Worm (Caenorhabditis elegans) whole organism, mixed stage, embryonic: ENCODE data around the gene hsp-12.3.

Source experiments
- M03D4.4 ChIP-seq: sonication (generic microtip); optimal IDR thresholded peaks from 2 replicates; lab custom pipeline; 2017; ENCODE audit warnings: mild to moderate bottlenecking, missing genetic modification characterization, missing compliant biosample characterization
- bed-3 ChIP-seq: fragments of 200-800 bp; sonication (Bioruptor generic); optimal IDR thresholded peaks from 3 replicates; lab custom pipeline; 2018; ENCODE audit warnings: mild to moderate bottlenecking, missing genetic modification characterization, moderate library complexity, missing compliant biosample characterization
- blmp-1 ChIP-seq: fragments of 150-350 bp; optimal IDR thresholded peaks from 2 replicates; lab custom pipeline; 2014; ENCODE audit warnings: missing biosample characterization, missing genetic modification characterization
- ceh-39 ChIP-seq: fragments of 150-350 bp; optimal IDR thresholded peaks from 2 replicates; lab custom pipeline; 2014; ENCODE audit warnings: missing biosample characterization, missing genetic modification characterization
- ceh-43 ChIP-seq: fragments of 200-800 bp; sonication (Bioruptor generic); optimal IDR thresholded peaks from 2 replicates; lab custom pipeline; 2018; ENCODE audit warnings: mild to moderate bottlenecking, missing genetic modification characterization, moderate library complexity, missing compliant biosample characterization
- ces-1 ChIP-seq: fragments of 150-350 bp; optimal IDR thresholded peaks from 2 replicates; lab custom pipeline; 2014; ENCODE audit warnings: missing biosample characterization, missing genetic modification reagents, missing genetic modification characterization
- cnd-1 ChIP-seq: fragments of 200-800 bp; sonication (Bioruptor generic); optimal IDR thresholded peaks from 2 replicates; lab custom pipeline; 2018; ENCODE audit warnings: mild to moderate bottlenecking, missing genetic modification characterization, missing compliant biosample characterization
- drap-1 ChIP-seq: fragments of 200-800 bp; sonication (Bioruptor generic); optimal IDR thresholded peaks from 3 replicates; lab custom pipeline; 2018; ENCODE audit warnings: mild to moderate bottlenecking, missing genetic modification characterization, missing compliant biosample characterization
- elt-1 ChIP-seq: sonication (generic microtip); optimal IDR thresholded peaks from 2 replicates; lab custom pipeline; 2017; ENCODE audit warnings: missing genetic modification characterization, mild to moderate bottlenecking, missing compliant biosample characterization, antibody characterized with exemption, moderate library complexity, borderline replicate concordance; ENCODE audit not compliant: insufficient read depth
- flh-1 ChIP-seq: fragments of 200-800 bp; sonication (Bioruptor generic); optimal IDR thresholded peaks from 2 replicates; lab custom pipeline; 2018; ENCODE audit warnings: mild to moderate bottlenecking, missing genetic modification characterization, moderate library complexity, missing compliant biosample characterization
- ham-2 ChIP-seq: fragments of 200-800 bp; sonication (Bioruptor generic); optimal IDR thresholded peaks from 2 replicates; lab custom pipeline; 2018; ENCODE audit warnings: mild to moderate bottlenecking, missing genetic modification characterization, missing compliant biosample characterization
- hlh-1 ChIP-seq: fragments of 150-350 bp; optimal IDR thresholded peaks from 2 replicates; lab custom pipeline; 2014; ENCODE audit warnings: missing biosample characterization, missing genetic modification reagents, missing genetic modification characterization
- lin-13 ChIP-seq: fragments of 150-350 bp; optimal IDR thresholded peaks from 2 replicates; lab custom pipeline; 2014; ENCODE audit warnings: missing biosample characterization, missing genetic modification characterization
- lin-32 ChIP-seq: fragments of 200-800 bp; sonication (Bioruptor generic); optimal IDR thresholded peaks from 2 replicates; lab custom pipeline; 2018; ENCODE audit warnings: mild to moderate bottlenecking, missing genetic modification characterization, missing compliant biosample characterization
- lsy-2 ChIP-seq: fragments of 150-350 bp; optimal IDR thresholded peaks from 2 replicates; lab custom pipeline; 2014; ENCODE audit warnings: missing biosample characterization, missing genetic modification characterization
- mep-1 ChIP-seq: fragments of 150-350 bp; optimal IDR thresholded peaks from 2 replicates; lab custom pipeline; 2017; ENCODE audit warnings: missing biosample characterization, missing genetic modification reagents, missing genetic modification characterization, inconsistent platforms
- mls-2 ChIP-seq: sonication (generic microtip); optimal IDR thresholded peaks from 2 replicates; lab custom pipeline; 2016; ENCODE audit warnings: mild to moderate bottlenecking, missing genetic modification characterization, moderate library complexity, missing compliant biosample characterization
- nhr-12 ChIP-seq: fragments of 150-350 bp; optimal IDR thresholded peaks from 2 replicates; lab custom pipeline; 2014; ENCODE audit warnings: missing biosample characterization, missing genetic modification characterization
- nhr-2 ChIP-seq: fragments of 150-350 bp; optimal IDR thresholded peaks from 2 replicates; lab custom pipeline; 2014; ENCODE audit warnings: missing biosample characterization, missing genetic modification characterization
- nhr-237 ChIP-seq: fragments of 150-350 bp; optimal IDR thresholded peaks from 2 replicates; lab custom pipeline; 2014; ENCODE audit warnings: missing biosample characterization, missing genetic modification characterization
- nhr-28 ChIP-seq: fragments of 150-350 bp; optimal IDR thresholded peaks from 2 replicates; lab custom pipeline; 2014; ENCODE audit warnings: missing biosample characterization, missing genetic modification characterization
- nhr-76 ChIP-seq: sonication (generic microtip); optimal IDR thresholded peaks from 2 replicates; lab custom pipeline; 2017; ENCODE audit warnings: missing biosample characterization, missing genetic modification characterization
- pha-4 ChIP-seq: fragments of 150-350 bp; optimal IDR thresholded peaks from 2 replicates; lab custom pipeline; 2018; ENCODE audit warnings: missing biosample characterization, missing genetic modification reagents, missing genetic modification characterization
- sem-2 ChIP-seq: fragments of 200-800 bp; sonication (Bioruptor generic); optimal IDR thresholded peaks from 2 replicates; lab custom pipeline; 2018; ENCODE audit warnings: mild to moderate bottlenecking, missing genetic modification characterization, missing compliant biosample characterization
- snpc-4 ChIP-seq: fragments of 150-350 bp; optimal IDR thresholded peaks from 2 replicates; lab custom pipeline; 2014; ENCODE audit warnings: missing biosample characterization, missing genetic modification characterization
- sptf-1 ChIP-seq: sonication (generic microtip); optimal IDR thresholded peaks from 2 replicates; lab custom pipeline; 2017; ENCODE audit warnings: mild to moderate bottlenecking, missing genetic modification characterization, moderate library complexity, missing compliant biosample characterization
- unc-120 ChIP-seq: sonication (generic microtip); optimal IDR thresholded peaks from 2 replicates; lab custom pipeline; 2017; ENCODE audit warnings: missing genetic modification characterization, missing compliant biosample characterization; ENCODE audit not compliant: poor library complexity, severe bottlenecking
- unc-39 ChIP-seq: fragments of 150-350 bp; optimal IDR thresholded peaks from 2 replicates; lab custom pipeline; 2014; ENCODE audit warnings: missing biosample characterization, missing genetic modification characterization
- unc-62 ChIP-seq: fragments of 150-350 bp; optimal IDR thresholded peaks from 2 replicates; lab custom pipeline; 2014; ENCODE audit warnings: missing biosample characterization, missing genetic modification reagents, missing genetic modification characterization
- zip-8 ChIP-seq: fragments of 150-350 bp; optimal IDR thresholded peaks from 2 replicates; lab custom pipeline; 2014; ENCODE audit warnings: missing biosample characterization, missing genetic modification characterization
- ztf-11 ChIP-seq: fragments of 150-350 bp; optimal IDR thresholded peaks from 2 replicates; lab custom pipeline; 2014; ENCODE audit warnings: missing biosample characterization, missing genetic modification characterization

hsp-12.3 gene

DNA sequence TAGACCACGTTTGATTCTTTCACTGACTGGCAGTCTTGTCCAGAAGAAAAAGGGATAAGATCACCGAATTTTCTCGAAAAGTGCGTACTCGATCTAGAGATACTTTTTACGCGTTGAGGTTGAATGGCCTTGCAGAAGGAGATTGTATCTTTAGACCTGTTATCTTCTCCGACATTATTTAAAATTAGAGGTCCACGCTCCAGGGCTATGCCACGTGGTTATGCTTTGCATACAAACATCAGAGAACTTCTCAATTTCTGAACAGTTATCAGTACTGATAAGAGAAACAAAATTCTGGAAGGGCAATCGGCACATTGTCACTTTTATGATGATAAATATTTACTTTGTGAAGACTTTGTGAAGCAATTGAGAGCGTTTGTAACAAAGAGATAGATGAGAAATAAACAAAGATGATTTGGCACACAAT lies 3.2 kb downstream of the hsp-12.3 start:
- peak; percentile 80 for TF ChIP-seq elt-1 (tag; lab: Kevin White, UChicago)
- TF ChIP-seq lin-32 (GFP tag; lab: Kevin White, UChicago): no peak

DNA sequence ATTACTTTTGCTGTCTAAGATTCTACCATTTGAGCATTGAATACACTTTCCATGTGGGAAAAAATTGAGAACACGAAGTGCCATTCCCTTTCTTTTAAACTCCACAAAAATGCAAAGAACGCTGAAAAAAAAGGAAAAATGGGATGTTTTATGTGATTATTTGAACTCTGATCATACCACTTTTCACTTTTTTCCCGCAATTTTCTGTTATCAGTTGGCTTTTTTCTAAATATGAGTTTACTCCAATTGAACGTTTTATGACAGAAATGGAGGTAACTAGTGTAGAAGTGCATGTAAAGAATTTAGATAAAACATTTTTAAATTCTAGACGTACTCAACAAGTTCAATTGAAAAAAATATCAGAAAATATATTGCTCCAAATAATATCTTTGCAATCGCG lies 3.9 kb downstream of the hsp-12.3 start:
- TF ChIP-seq elt-1 (tag; lab: Kevin White, UChicago) (no peak), snpc-4 (tag; lab: Kevin White, UChicago) (no peak), bed-3 (GFP tag; lab: Kevin White, UChicago) (no peak), sem-2 (GFP tag; lab: Kevin White, UChicago) (no peak)

DNA sequence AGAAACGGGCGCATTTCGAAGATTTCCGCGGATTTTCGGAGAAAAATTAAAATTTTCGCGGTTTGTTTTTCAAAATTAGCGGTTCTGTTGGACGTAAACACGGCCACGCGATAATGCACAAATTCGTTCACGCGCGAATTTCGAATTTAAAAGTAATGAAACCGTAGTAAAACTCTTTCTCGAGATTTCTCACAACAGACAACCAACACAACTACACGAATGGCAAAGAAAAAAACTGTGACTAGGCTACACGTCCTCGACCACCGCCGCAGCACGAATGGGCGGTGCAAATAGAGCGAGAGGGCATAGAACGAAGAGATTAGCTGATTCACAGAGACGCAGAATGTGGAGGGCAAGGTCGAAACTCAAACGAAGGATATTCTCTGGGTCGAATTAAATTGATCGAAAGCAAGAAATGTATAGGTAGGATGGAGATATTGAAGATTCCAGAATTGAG lies 4.4 kb downstream of the hsp-12.3 start, which contains the start of gene idh-1:
idh-1 (minus strand) TSS at position 228 of the 457 bp plus-strand sequence.
- TF ChIP-seq lsy-2 (no peak), M03D4.4 (tag; lab: Kevin White, UChicago) (no peak), drap-1 (GFP tag; lab: Kevin White, UChicago) (no peak), ham-2 (no peak), nhr-76 (tag; lab: Kevin White, UChicago) (no peak), nhr-12 (tag; lab: Kevin White, UChicago) (no peak), flh-1 (GFP tag; lab: Kevin White, UChicago) (no peak), nhr-28 (tag; lab: Kevin White, UChicago) (no peak)

DNA sequence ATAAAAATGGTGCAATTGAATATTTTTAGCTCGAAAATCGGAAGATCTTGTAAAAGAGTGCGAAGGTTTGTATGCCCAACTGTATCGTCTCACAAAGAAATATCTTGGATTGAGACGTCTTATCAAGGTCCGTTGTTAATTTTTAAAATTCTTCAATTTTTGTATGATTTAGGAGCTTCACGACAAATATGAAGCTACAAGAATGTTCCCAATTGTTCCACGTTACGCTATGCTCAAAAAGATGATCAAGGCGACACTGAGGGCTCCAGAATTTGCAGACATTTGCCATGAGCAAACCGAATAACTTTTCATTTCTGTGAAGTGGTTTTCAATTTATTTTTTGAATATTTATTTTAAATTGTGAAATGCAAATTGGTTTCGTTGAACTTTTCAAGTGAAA lies 6.6 kb downstream of the hsp-12.3 start:
- TF ChIP-seq elt-1 (tag; lab: Kevin White, UChicago): no peak
- TF ChIP-seq drap-1 (GFP tag; lab: Kevin White, UChicago): no peak
- TF ChIP-seq zip-8 (tag; lab: Kevin White, UChicago): no peak
- TF ChIP-seq ztf-11 (tag; lab: Kevin White, UChicago): no peak
- no peak for TF ChIP-seq cnd-1 (tag; lab: Kevin White, UChicago)
- TF ChIP-seq ham-2: no peak
- TF ChIP-seq bed-3 (GFP tag; lab: Kevin White, UChicago): no peak
- TF ChIP-seq nhr-237 (tag; lab: Kevin White, UChicago): no peak
- TF ChIP-seq mls-2 (tag; lab: Kevin White, UChicago): no peak
- no peak for TF ChIP-seq pha-4 (tag; lab: Kevin White, UChicago)
- TF ChIP-seq sem-2 (GFP tag; lab: Kevin White, UChicago): no peak
- no peak for TF ChIP-seq blmp-1

DNA sequence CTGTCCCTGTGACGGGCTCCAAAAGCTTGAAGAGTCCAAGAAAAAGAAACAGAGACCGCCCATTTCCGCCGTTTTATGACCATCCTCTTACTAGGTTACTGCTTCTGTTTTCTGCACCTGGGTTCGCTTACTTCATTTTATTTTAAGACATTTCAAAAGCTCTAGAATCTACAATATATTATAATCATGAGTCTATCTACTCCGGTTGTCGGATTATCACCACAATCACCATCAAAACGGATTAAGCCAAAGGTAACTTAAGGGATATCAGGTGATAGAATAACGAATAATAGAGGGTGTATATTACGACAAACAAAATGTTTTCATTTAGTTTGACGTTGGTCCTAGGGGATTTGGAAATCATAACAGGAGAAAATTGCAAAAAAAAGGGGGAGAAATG lies 13.0 kb downstream of the hsp-12.3 start:
- TF ChIP-seq ces-1 (GFP tag; lab: Kevin White, UChicago) (no peak), ceh-39 (tag; lab: Kevin White, UChicago) (no peak), ztf-11 (tag; lab: Kevin White, UChicago) (no peak), cnd-1 (tag; lab: Kevin White, UChicago) (no peak), bed-3 (GFP tag; lab: Kevin White, UChicago) (no peak), nhr-237 (tag; lab: Kevin White, UChicago) (no peak), M03D4.4 (tag; lab: Kevin White, UChicago) (no peak), sptf-1 (tag; lab: Kevin White, UChicago) (no peak), lsy-2 (no peak), lin-13 (tag; lab: Kevin White, UChicago) (no peak), nhr-2 (tag; lab: Kevin White, UChicago) (no peak)

DNA sequence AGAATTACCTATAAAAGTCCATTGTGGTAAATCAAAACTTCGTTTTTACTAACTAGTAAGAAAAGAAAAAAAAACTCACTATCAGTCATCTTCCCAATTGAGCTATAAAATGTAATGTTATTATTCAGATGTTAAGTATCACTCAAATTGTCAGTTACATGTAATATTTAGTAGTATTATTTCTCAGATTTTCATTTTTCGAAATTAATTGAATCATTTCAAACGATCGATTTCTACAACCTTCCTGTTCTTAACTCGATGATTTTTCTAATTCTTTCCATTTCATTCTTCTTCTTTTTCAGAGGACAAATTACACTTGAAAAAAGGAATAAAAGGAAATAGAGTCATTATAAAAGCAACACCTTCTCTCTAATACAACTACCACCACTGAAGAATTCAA lies 17.3 kb downstream of the hsp-12.3 start, which contains the start of gene F59B8.1:
F59B8.1 (plus strand) TSS at position 301 of the 400 bp plus-strand sequence.
- TF ChIP-seq nhr-237 (tag; lab: Kevin White, UChicago) (no peak), nhr-76 (tag; lab: Kevin White, UChicago) (no peak), unc-120 (tag; lab: Kevin White, UChicago) (no peak), drap-1 (GFP tag; lab: Kevin White, UChicago) (no peak), hlh-1 (tag; lab: Kevin White, UChicago) (no peak), unc-39 (tag; lab: Kevin White, UChicago) (no peak), flh-1 (GFP tag; lab: Kevin White, UChicago) (no peak), mls-2 (tag; lab: Kevin White, UChicago) (no peak), cnd-1 (tag; lab: Kevin White, UChicago) (no peak), sptf-1 (tag; lab: Kevin White, UChicago) (no peak), ztf-11 (tag; lab: Kevin White, UChicago) (no peak), mep-1 (no peak), ceh-43 (GFP tag; lab: Kevin White, UChicago) (no peak), lin-13 (tag; lab: Kevin White, UChicago) (no peak), unc-62 (no peak), zip-8 (tag; lab: Kevin White, UChicago) (no peak), lsy-2 (no peak), pha-4 (tag; lab: Kevin White, UChicago) (no peak), elt-1 (tag; lab: Kevin White, UChicago) (no peak)
- TF ChIP-seq, all 35 proteins: peak for 0
